Fruit fly (Drosophila melanogaster): Measurements from ENCODE around the gene CG10898.

Gene CG10898

dm6 chr3R:11566769-11567570, 9.4 kb downstream of the CG10898 start, which contains the start of the genes fabp and sea (continued):
- TF ChIP-seq sc (optimal IDR thresholded peaks at IDR 0.05) (no peak), sc (GFP tag; optimal IDR thresholded peaks at IDR 0.05) (no peak), Lhr (GFP tag; optimal IDR thresholded peaks at IDR 0.05) (no peak), Trl (optimal IDR thresholded peaks at IDR 0.05) (peak; percentile 67 to 82), Trl (GFP tag; optimal IDR thresholded peaks at IDR 0.05) (peak; percentile 53), CoRest (tag; optimal IDR thresholded peaks at IDR 0.05) (no peak), CG4617 (GFP tag; optimal IDR thresholded peaks at IDR 0.05; ENCODE audit: borderline replicate concordance) (no peak), dysf (GFP tag; IDR thresholded peaks at IDR 0.05) (no peak), Dad (GFP tag; optimal IDR thresholded peaks at IDR 0.05) (no peak), Bdp1 (GFP tag; optimal IDR thresholded peaks at IDR 0.05) (no peak)

dm6 chr3R:11568873-11569450, 11.4 kb downstream of the CG10898 start, which contains the start of gene Mrp4:
Gene Mrp4 (plus strand): TSS chr3R:11569250.
- TF ChIP-seq CG13424 (tag; optimal IDR thresholded peaks at IDR 0.05) = peak; percentile 38
- TF ChIP-seq Sox102F (GFP tag; optimal IDR thresholded peaks at IDR 0.05) = no peak
- peak; percentile 96 for TF ChIP-seq grn (GFP tag; optimal IDR thresholded peaks at IDR 0.05)
- peak; percentile 38 for TF ChIP-seq Nf-YC (tag; optimal IDR thresholded peaks at IDR 0.05)
- no peak for TF ChIP-seq CG7271 (tag; optimal IDR thresholded peaks at IDR 0.05)
- TF ChIP-seq kni (GFP tag; optimal IDR thresholded peaks at IDR 0.05) = peak; percentile 27
- TF ChIP-seq dmrt11E (tag; optimal IDR thresholded peaks at IDR 0.05) = no peak
- peak; percentile 54 for TF ChIP-seq CG18599 (GFP tag; optimal IDR thresholded peaks at IDR 0.05)
- TF ChIP-seq CG43689 (GFP tag; IDR thresholded peaks at IDR 0.05) = no peak
- TF ChIP-seq HHEX (GFP tag; optimal IDR thresholded peaks at IDR 0.05) = peak; percentile 32
- TF ChIP-seq CG10209 (GFP tag; optimal IDR thresholded peaks at IDR 0.05) = peak; percentile 13
- no peak for TF ChIP-seq CG1647 (GFP tag; optimal IDR thresholded peaks at IDR 0.05)
- peak; percentile 93; the same call in 3 of the 4 replicates for TF ChIP-seq chinmo (GFP tag; IDR thresholded peaks at IDR 0.05; ENCODE audit: partially characterized antibody)
- TF ChIP-seq eve (GFP tag; optimal IDR thresholded peaks at IDR 0.05) = no peak
- TF ChIP-seq Awh (GFP tag; IDR thresholded peaks at IDR 0.05) = peak; percentile 32; the same call in 1 of the 2 replicates
- 0 out of 2 replicates have a peak, but pooled peaks have one; percentile 45 for TF ChIP-seq CG16779 (GFP tag; IDR thresholded peaks at IDR 0.05)
- TF ChIP-seq CG4854 (GFP tag; optimal IDR thresholded peaks at IDR 0.05) = no peak
- TF ChIP-seq CG9727 (GFP tag; optimal IDR thresholded peaks at IDR 0.05) = no peak
- TF ChIP-seq Rx (GFP tag; IDR thresholded peaks at IDR 0.05) = no peak
- no peak for TF ChIP-seq CG14710 (tag; optimal IDR thresholded peaks at IDR 0.05)
- peak; percentile 27 for TF ChIP-seq bigmax (GFP tag; optimal IDR thresholded peaks at IDR 0.05)
- peak; percentile 72 for TF ChIP-seq Hmr (GFP tag; optimal IDR thresholded peaks at IDR 0.05)
- no peak for TF ChIP-seq trem (tag; optimal IDR thresholded peaks at IDR 0.05)
- TF ChIP-seq CG15601 (tag; optimal IDR thresholded peaks at IDR 0.05) = peak; percentile 10
- no peak for TF ChIP-seq CHES-1-like (GFP tag; optimal IDR thresholded peaks at IDR 0.05)
- TF ChIP-seq CG9876 (GFP tag; optimal IDR thresholded peaks at IDR 0.05) = peak; percentile 11
- peak; percentile 34 for TF ChIP-seq CG1792 (GFP tag; optimal IDR thresholded peaks at IDR 0.05)
- TF ChIP-seq oc (tag; optimal IDR thresholded peaks at IDR 0.05) = peak; percentile 19
- TF ChIP-seq B-H1 (GFP tag; IDR thresholded peaks at IDR 0.05) = no peak; the same call in 2 of the 3 replicates
- TF ChIP-seq CG2875 (GFP tag; optimal IDR thresholded peaks at IDR 0.05) = peak; percentile 49
- TF ChIP-seq CG1024 (GFP tag; IDR thresholded peaks at IDR 0.05) = no peak
- peak; percentile 58 for TF ChIP-seq CG11247 (GFP tag; IDR thresholded peaks at IDR 0.05)
- no peak for TF ChIP-seq ap (GFP tag; IDR thresholded peaks at IDR 0.05)
- no peak for TF ChIP-seq maf-S (GFP tag; optimal IDR thresholded peaks at IDR 0.05)
- TF ChIP-seq gce (GFP tag; IDR thresholded peaks at IDR 0.05) = peak; percentile 74; the same call in 2 of the 3 replicates
- peak; percentile 53; the same call in 2 of the 3 replicates for TF ChIP-seq otp (GFP tag; IDR thresholded peaks at IDR 0.05)
- no peak for TF ChIP-seq CG7372 (GFP tag; IDR thresholded peaks at IDR 0.05)
- TF ChIP-seq sd (tag; optimal IDR thresholded peaks at IDR 0.05) = peak; percentile 62

All from whole organism, embryonic.